Worm (Caenorhabditis elegans): Measurements from ENCODE around the gene Y102F5A.1.

DNA sequence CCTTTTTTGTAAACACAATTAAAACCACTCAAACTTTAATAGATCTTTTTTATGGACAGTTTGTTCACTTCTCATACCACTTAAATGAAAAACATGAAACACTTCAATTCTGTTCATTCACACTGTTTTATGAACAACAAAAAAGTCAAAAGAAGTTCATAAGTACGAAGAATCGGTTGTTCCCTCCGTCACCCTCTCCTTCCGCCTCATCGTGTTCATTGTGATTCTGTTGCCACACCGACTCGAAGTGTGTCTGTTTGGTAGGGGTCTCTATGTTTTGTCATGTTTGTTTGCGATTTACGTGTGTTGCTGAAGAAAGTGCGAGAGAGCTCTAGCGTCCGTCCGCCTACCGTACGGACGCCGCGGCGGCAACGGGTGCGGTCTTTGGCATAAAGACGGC lies 25.3 kb downstream of the Y102F5A.1 start, which contains the start of gene lact-7:
- no peak for TF ChIP-seq pha-4 (GFP tag; IDR thresholded peaks at IDR 0.05)
- no peak for TF ChIP-seq pha-4 (tag; optimal IDR thresholded peaks at IDR 0.05)
- no peak for TF ChIP-seq F26F4.8 (GFP tag; conservative IDR thresholded peaks at IDR 0.05)
- TF ChIP-seq hlh-30 (tag; optimal IDR thresholded peaks at IDR 0.05; ENCODE audit: insufficient read depth): no peak
- no peak for TF ChIP-seq T26A8.4 (GFP tag; IDR thresholded peaks at IDR 0.05)
- no peak for TF ChIP-seq lin-13 (GFP tag; optimal IDR thresholded peaks at IDR 0.05)
- no peak for TF ChIP-seq nhr-77 (tag; optimal IDR thresholded peaks at IDR 0.05)
- TF ChIP-seq skn-1 (tag; optimal IDR thresholded peaks at IDR 0.05): no peak
- no peak for TF ChIP-seq dve-1 (tag; optimal IDR thresholded peaks at IDR 0.05; ENCODE audit: insufficient read depth)
- no peak for TF ChIP-seq pqm-1 (tag; optimal IDR thresholded peaks at IDR 0.05)

Data from whole organism, L4 larva.